Worm (Caenorhabditis elegans) whole organism, dauer: ENCODE results near the gene sfa-1.
"Not testable (repeated sequence)": the region's sequence is repeated elsewhere in the genome, so short reads cannot be mapped to it uniquely, and the experiment has no call there.

Source experiments
- unc-62 ChIP-seq: sonication (generic microtip); optimal IDR thresholded peaks from 2 replicates; lab custom pipeline; 2017; ENCODE audit warnings: missing biosample characterization, missing genetic modification reagents, missing genetic modification characterization

Gene sfa-1

ce11 chrIV:17104157-17104872 lies 6.5 kb downstream of the sfa-1 start:
- TF ChIP-seq unc-62 (GFP tag; lab: Kevin White, UChicago), result no peak

- TF ChIP-seq unc-62 (GFP tag; lab: Kevin White, UChicago), result no peak
Observed at ce11 chrIV:17103615-17104014, 7.2 kb downstream of the sfa-1 start, which contains the start of gene Y116A8C.30. Gene Y116A8C.30 (minus strand): TSS chrIV:17103715.

ce11 chrIV:17103116-17103515 lies 7.7 kb downstream of the sfa-1 start:
- TF ChIP-seq unc-62 (GFP tag; lab: Kevin White, UChicago), result no peak

- TF ChIP-seq unc-62 (GFP tag; lab: Kevin White, UChicago), result no peak
Observed at ce11 chrIV:17100628-17101338, 10.0 kb downstream of the sfa-1 start.

- TF ChIP-seq unc-62 (GFP tag; lab: Kevin White, UChicago), result no peak
Observed at ce11 chrIV:17100148-17100547, 10.6 kb downstream of the sfa-1 start, which contains the start of gene bca-2. Gene bca-2 (minus strand): TSS chrIV:17100248.

- no peak for TF ChIP-seq unc-62 (GFP tag; lab: Kevin White, UChicago)
Observed at ce11 chrIV:17099113-17099512, 11.7 kb downstream of the sfa-1 start.

- no peak for TF ChIP-seq unc-62 (GFP tag; lab: Kevin White, UChicago)
Observed at ce11 chrIV:17096168-17096567, 14.6 kb downstream of the sfa-1 start, which contains the start of gene Y116A8C.27. Gene Y116A8C.27 (minus strand): TSS chrIV:17096268.

- no peak for TF ChIP-seq unc-62 (GFP tag; lab: Kevin White, UChicago)
Observed at ce11 chrIV:17093701-17094100, 17.1 kb downstream of the sfa-1 start, which contains the start of gene Y116A8C.29. Gene Y116A8C.29 (plus strand): TSS chrIV:17094028.

- TF ChIP-seq unc-62 (GFP tag; lab: Kevin White, UChicago), result no peak
Observed at ce11 chrIV:17088849-17089248, 21.9 kb downstream of the sfa-1 start, which contains the start of gene Y116A8C.43. Gene Y116A8C.43 (plus strand): TSS chrIV:17088851.

- TF ChIP-seq unc-62 (GFP tag; lab: Kevin White, UChicago), result no peak
Observed at ce11 chrIV:17087384-17088099, 23.2 kb downstream of the sfa-1 start, which contains the start of the genes snx-13 and snr-1. Gene snx-13 (minus strand): TSS chrIV:17087438. Gene snr-1 (plus strand): TSS chrIV:17088049.

ce11 chrIV:17084839-17085238 lies 25.9 kb downstream of the sfa-1 start:
- TF ChIP-seq unc-62 (GFP tag; lab: Kevin White, UChicago), result no peak

ce11 chrIV:17084317-17084716 lies 26.5 kb downstream of the sfa-1 start:
- no peak for TF ChIP-seq unc-62 (GFP tag; lab: Kevin White, UChicago)

ce11 chrIV:17078649-17079048 lies 32.1 kb downstream of the sfa-1 start, which contains the start of gene Y116A8C.25:
Gene Y116A8C.25 (minus strand): TSS chrIV:17078749.
- no peak for TF ChIP-seq unc-62 (GFP tag; lab: Kevin White, UChicago)

- not testable (repeated sequence) for TF ChIP-seq unc-62 (GFP tag; lab: Kevin White, UChicago)
Observed at ce11 chrIV:17070791-17071190, 40.0 kb downstream of the sfa-1 start, which contains the start of gene Y116A8C.24. Gene Y116A8C.24 (minus strand): TSS chrIV:17070891.

ce11 chrIV:17064937-17065336 lies 45.8 kb downstream of the sfa-1 start, which contains the start of gene Y116A8C.465:
Gene Y116A8C.465 (plus strand): TSS chrIV:17065237.
- not testable (repeated sequence) for TF ChIP-seq unc-62 (GFP tag; lab: Kevin White, UChicago)
